Fruit fly (Drosophila melanogaster) whole organism, wandering third instar larva: Measurements from ENCODE around the gene CG6293.

Source experiments
- Abd-B ChIP-seq: fragments of >200 bp; optimal IDR thresholded peaks from 2 replicates; lab custom pipeline; 2017; ENCODE audit warnings: missing biosample characterization, missing genetic modification characterization
- CG32264 ChIP-seq: fragments of 200-800 bp; sonication (Bioruptor generic); optimal IDR thresholded peaks from 2 replicates; lab custom pipeline; 2016; ENCODE audit warnings: missing biosample characterization, missing genetic modification characterization
- CrebA ChIP-seq: fragments of 200-800 bp; sonication (Bioruptor generic); optimal IDR thresholded peaks from 2 replicates; lab custom pipeline; 2016; ENCODE audit warnings: missing biosample characterization, mild to moderate bottlenecking, missing genetic modification characterization, borderline replicate concordance
- Dfd ChIP-seq: fragments of >200 bp; optimal IDR thresholded peaks from 2 replicates; lab custom pipeline; 2017; ENCODE audit warnings: missing biosample characterization, missing genetic modification characterization
- Dif ChIP-seq: fragments of 200-275, 200-300 bp; sonication (Bioruptor generic); optimal IDR thresholded peaks from 2 replicates; lab custom pipeline; 2018; ENCODE audit warnings: missing biosample characterization, missing genetic modification characterization; ENCODE audit not compliant: partially characterized antibody
- GATAd ChIP-seq: sonication (Bioruptor generic); optimal IDR thresholded peaks from 2 replicates; lab custom pipeline; 2016; ENCODE audit warnings: missing biosample characterization, missing genetic modification characterization
- HLH106 ChIP-seq: fragments of 200-800 bp; optimal IDR thresholded peaks from 3 replicates; lab custom pipeline; 2019; ENCODE audit warnings: missing biosample characterization, mild to moderate bottlenecking, missing genetic modification characterization, moderate library complexity
- Hnf4 ChIP-seq: fragments of 200-800 bp; sonication (Bioruptor generic); optimal IDR thresholded peaks from 2 replicates; lab custom pipeline; 2016; ENCODE audit warnings: missing biosample characterization, mild to moderate bottlenecking, missing genetic modification characterization
- Hr78 ChIP-seq: fragments of >200 bp; optimal IDR thresholded peaks from 2 replicates; lab custom pipeline; 2017; ENCODE audit warnings: missing biosample characterization, missing genetic modification characterization
- Hr83 ChIP-seq: fragments of 200-300 bp; sonication (Bioruptor generic); optimal IDR thresholded peaks from 2 replicates; lab custom pipeline; 2016; ENCODE audit warnings: missing biosample characterization, mild to moderate bottlenecking, missing genetic modification characterization, moderate library complexity; ENCODE audit not compliant: poor library complexity, severe bottlenecking
- Jra ChIP-seq: sonication (Bioruptor generic); optimal IDR thresholded peaks from 2 replicates; lab custom pipeline; 2016; ENCODE audit warnings: missing biosample characterization, missing genetic modification characterization
- Myc ChIP-seq: fragments of >200 bp; optimal IDR thresholded peaks from 2 replicates; lab custom pipeline; 2017
- OdsH ChIP-seq: fragments of 200-800 bp; sonication (Bioruptor generic); optimal IDR thresholded peaks from 2 replicates; lab custom pipeline; 2016; ENCODE audit warnings: missing biosample characterization, mild to moderate bottlenecking, missing genetic modification characterization
- Rel ChIP-seq, 2 experiments: fragments of 200-800 bp; sonication (Bioruptor generic) in 1 of 2; optimal IDR thresholded peaks; 2 replicates in 1 of 2; 3 replicates in 1 of 2; lab custom pipeline; 2016 to 2019; ENCODE audit warnings: mild to moderate bottlenecking in 2 of 2, missing biosample characterization in 2 of 2, missing genetic modification characterization in 2 of 2, moderate library complexity in 1 of 2
- Sp1 ChIP-seq: fragments of 200-800 bp; sonication (Bioruptor generic); optimal IDR thresholded peaks from 3 replicates; lab custom pipeline; 2019; ENCODE audit warnings: missing biosample characterization, mild to moderate bottlenecking, missing genetic modification characterization, moderate library complexity
- Vsx2 ChIP-seq: fragments of 200-300, 225-300 bp; sonication (Bioruptor generic); optimal IDR thresholded peaks from 2 replicates; lab custom pipeline; 2018; ENCODE audit warnings: missing biosample characterization, missing genetic modification characterization; ENCODE audit not compliant: partially characterized antibody
- br ChIP-seq: fragments of 200-800 bp; sonication (Bioruptor generic); optimal IDR thresholded peaks from 2 replicates; lab custom pipeline; 2016; ENCODE audit warnings: missing biosample characterization, missing genetic modification characterization
- brk ChIP-seq: fragments of 200-800 bp; sonication (Bioruptor generic); optimal IDR thresholded peaks from 2 replicates; lab custom pipeline; 2016; ENCODE audit warnings: missing biosample characterization, mild to moderate bottlenecking, missing genetic modification characterization
- dmrt93B ChIP-seq: fragments of 200-800 bp; sonication (Bioruptor generic); optimal IDR thresholded peaks from 2 replicates; lab custom pipeline; 2018; ENCODE audit warnings: missing biosample characterization, mild to moderate bottlenecking, missing genetic modification characterization
- ey ChIP-seq: fragments of 200-800 bp; sonication (Bioruptor generic); optimal IDR thresholded peaks from 2 replicates; lab custom pipeline; 2016; ENCODE audit warnings: missing biosample characterization, missing genetic modification characterization
- foxo ChIP-seq, 2 experiments: fragments of 200-800 bp; sonication (Bioruptor generic); optimal IDR thresholded peaks; 2 replicates in 1 of 2; 3 replicates in 1 of 2; lab custom pipeline; 2016 to 2017; ENCODE audit warnings: missing biosample characterization in 2 of 2, missing genetic modification characterization in 2 of 2
- fru ChIP-seq: fragments of 200-800 bp; sonication (Bioruptor generic); optimal IDR thresholded peaks from 3 replicates; lab custom pipeline; 2016; ENCODE audit warnings: missing biosample characterization, mild to moderate bottlenecking, missing genetic modification characterization
- h ChIP-seq: fragments of 200-800 bp; sonication (Bioruptor generic); optimal IDR thresholded peaks from 3 replicates; lab custom pipeline; 2016; ENCODE audit warnings: missing biosample characterization, mild to moderate bottlenecking, missing genetic modification characterization
- jim ChIP-seq: fragments of 175-275, 200-325 bp; sonication (Bioruptor generic); optimal IDR thresholded peaks from 2 replicates; lab custom pipeline; 2016; ENCODE audit warnings: missing biosample characterization, mild to moderate bottlenecking, missing genetic modification characterization
- lola ChIP-seq: fragments of >200 bp; optimal IDR thresholded peaks from 2 replicates; lab custom pipeline; 2017; ENCODE audit warnings: missing biosample characterization, missing genetic modification characterization
- psq ChIP-seq: fragments of 200-800 bp; sonication (Bioruptor generic); optimal IDR thresholded peaks from 3 replicates; lab custom pipeline; 2017; ENCODE audit warnings: missing biosample characterization, mild to moderate bottlenecking, missing genetic modification characterization, moderate library complexity
- rgr ChIP-seq: fragments of 200-800 bp; sonication (Bioruptor generic); optimal IDR thresholded peaks from 3 replicates; lab custom pipeline; 2016; ENCODE audit warnings: missing biosample characterization, mild to moderate bottlenecking, missing genetic modification characterization
- sage ChIP-seq: fragments of 200-800 bp; sonication (Bioruptor generic); optimal IDR thresholded peaks from 2 replicates; lab custom pipeline; 2016; ENCODE audit warnings: missing biosample characterization, mild to moderate bottlenecking, missing genetic modification characterization
- sv ChIP-seq: fragments of 200-800 bp; sonication (Bioruptor generic); optimal IDR thresholded peaks from 3 replicates; lab custom pipeline; 2016; ENCODE audit warnings: missing biosample characterization, missing genetic modification characterization
- tai ChIP-seq: sonication (Bioruptor generic); optimal IDR thresholded peaks from 2 replicates; lab custom pipeline; 2016; ENCODE audit warnings: missing biosample characterization, missing genetic modification characterization
- usp ChIP-seq: fragments of >200 bp; optimal IDR thresholded peaks from 2 replicates; lab custom pipeline; 2017; ENCODE audit warnings: missing biosample characterization, missing genetic modification characterization

Gene CG6293

dm6 chr3R:10284169-10284568 is 27.2 kb downstream of the CG6293 start:
- TF ChIP-seq Hr83 (GFP tag; lab: Kevin White, UChicago) (no peak), fru (GFP tag; lab: Kevin White, UChicago) (no peak), CrebA (no peak), Jra (GFP tag; lab: Kevin White, UChicago) (no peak)
- TF ChIP-seq, all 38 proteins: peak for 0

DNA sequence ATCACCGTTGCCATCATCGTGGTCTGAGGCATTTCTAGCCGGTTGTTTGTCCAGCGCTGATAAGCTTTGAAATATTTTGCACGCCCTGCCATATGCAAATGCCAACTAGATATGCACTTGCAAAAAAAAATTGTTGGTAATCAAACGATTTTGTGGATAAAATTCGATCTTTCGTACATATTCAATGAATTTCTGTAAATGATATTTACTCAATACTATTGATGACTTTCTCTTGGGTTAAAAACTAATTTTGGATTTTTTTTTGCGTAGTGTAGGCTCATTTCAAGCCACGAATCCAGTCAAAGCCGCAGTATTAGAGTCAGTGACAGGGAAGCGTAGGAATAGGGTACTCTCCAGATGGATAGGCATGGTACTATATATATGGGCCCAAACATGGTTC is 28.3 kb downstream of the CG6293 start:
- TF ChIP-seq rgr (GFP tag; lab: Kevin White, UChicago) (no peak), tai (GFP tag; lab: Kevin White, UChicago) (no peak), jim (no peak), Vsx2 (GFP tag; lab: Kevin White, UChicago) (no peak), Hnf4 (GFP tag; lab: Kevin White, UChicago) (no peak), usp (GFP tag; lab: Kevin White, UChicago) (no peak), Dif (GFP tag; lab: Kevin White, UChicago) (no peak), brk (GFP tag; lab: Kevin White, UChicago) (no peak), sv (GFP tag; lab: Kevin White, UChicago) (no peak), lola (GFP tag; lab: Kevin White, UChicago) (no peak), HLH106 (tag; lab: Kevin White, UChicago) (no peak), ey (GFP tag; lab: Kevin White, UChicago) (no peak), sage (GFP tag; lab: Kevin White, UChicago) (no peak), foxo (GFP tag; optimal IDR thresholded peaks at IDR 0.05; lab: Kevin White, UChicago) (no peak), CG32264 (GFP tag; lab: Kevin White, UChicago) (no peak), Sp1 (no peak), GATAd (GFP tag; lab: Kevin White, UChicago) (no peak), br (no peak), CrebA (no peak)

DNA sequence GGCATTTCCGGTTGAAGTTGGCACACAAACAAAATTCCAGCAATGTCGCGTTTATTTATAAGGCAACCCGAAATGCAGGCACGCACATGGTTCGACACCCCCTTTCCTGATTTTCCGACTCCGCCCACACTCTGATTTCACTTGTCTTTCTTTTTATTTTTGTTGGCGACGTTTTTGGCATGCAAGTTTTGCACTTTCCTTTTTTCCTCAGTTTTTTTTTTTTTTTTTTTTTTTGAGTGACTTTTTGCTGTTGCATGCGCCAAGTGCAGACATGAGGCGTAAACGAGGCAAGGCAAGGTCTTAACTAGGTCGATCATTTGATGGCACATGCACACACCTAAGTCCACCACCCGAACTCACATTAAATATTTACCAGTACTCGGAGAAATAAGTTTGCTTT is 29.3 kb downstream of the CG6293 start:
- TF ChIP-seq Dfd (GFP tag; lab: Kevin White, UChicago) (no peak), sv (GFP tag; lab: Kevin White, UChicago) (no peak), Hr83 (GFP tag; lab: Kevin White, UChicago) (no peak), Dif (GFP tag; lab: Kevin White, UChicago) (no peak), dmrt93B (GFP tag; lab: Kevin White, UChicago) (no peak), h (GFP tag; lab: Kevin White, UChicago) (no peak), Hr78 (no peak), CG32264 (GFP tag; lab: Kevin White, UChicago) (no peak), Rel (GFP tag; optimal IDR thresholded peaks at IDR 0.05; lab: Kevin White, UChicago) (no peak), Rel (tag; optimal IDR thresholded peaks at IDR 0.05; lab: Kevin White, UChicago) (no peak), Myc (lab: Kevin White, UChicago) (no peak), psq (GFP tag; lab: Kevin White, UChicago) (no peak), jim (no peak), foxo (GFP tag; optimal IDR thresholded peaks at IDR 0.05; lab: Kevin White, UChicago) (no peak)

- TF ChIP-seq sage (GFP tag; lab: Kevin White, UChicago) (no peak), foxo (GFP tag; optimal IDR thresholded peaks at IDR 0.05; lab: Kevin White, UChicago) (peak in 1 of 2 experiments; percentile 0), Hr78 (no peak), jim (no peak), lola (GFP tag; lab: Kevin White, UChicago) (no peak)
These were observed 35.4 kb downstream of the CG6293 start for dm6 chr3R:10276002-10276401.

dm6 chr3R:10274829-10275228 is 36.6 kb downstream of the CG6293 start:
- no peak for TF ChIP-seq rgr (GFP tag; lab: Kevin White, UChicago)
- no peak for TF ChIP-seq HLH106 (tag; lab: Kevin White, UChicago)

DNA sequence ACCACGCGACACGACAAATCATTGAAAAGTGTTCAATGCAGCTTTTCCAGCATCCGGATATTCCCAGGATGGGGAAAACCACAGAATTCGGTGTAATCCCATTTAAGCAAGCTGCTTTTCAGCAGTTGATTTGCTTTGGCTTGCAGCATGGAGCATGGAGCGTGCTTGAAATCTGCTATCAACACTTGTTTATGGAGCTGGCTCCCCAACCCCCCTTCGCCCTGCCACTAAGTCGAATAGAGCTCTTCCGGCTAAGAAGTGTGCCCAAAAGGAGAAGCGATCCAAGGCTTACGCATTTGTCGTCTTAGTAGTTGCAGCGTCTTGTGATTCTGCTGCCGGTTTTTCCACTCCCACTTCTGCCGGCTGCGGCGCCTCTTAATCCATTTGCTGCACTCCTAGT is 37.1 kb downstream of the CG6293 start:
- TF ChIP-seq lola (GFP tag; lab: Kevin White, UChicago) (no peak), Abd-B (GFP tag; lab: Kevin White, UChicago) (no peak), GATAd (GFP tag; lab: Kevin White, UChicago) (no peak), jim (no peak), Hnf4 (GFP tag; lab: Kevin White, UChicago) (no peak), Sp1 (no peak), OdsH (GFP tag; lab: Kevin White, UChicago) (no peak), Vsx2 (GFP tag; lab: Kevin White, UChicago) (no peak)
- TF ChIP-seq, all 38 proteins: peak for 0
